Worm (Caenorhabditis elegans) whole organism, L1 larva: ENCODE measurements around the gene ekl-6.

Experiments used
- alr-1 ChIP-seq: fragments of 200-800 bp; sonication (Bioruptor generic); optimal IDR thresholded peaks from 2 replicates; lab custom pipeline; 2018; ENCODE audit warnings: borderline replicate concordance, mild to moderate bottlenecking, missing genetic modification characterization, missing compliant biosample characterization
- ama-1 ChIP-seq: fragments of 150-350 bp; optimal IDR thresholded peaks from 2 replicates; lab custom pipeline; 2014
- ceh-88 ChIP-seq: fragments of 200-800 bp; sonication (Bioruptor generic); IDR thresholded peaks from 2 replicates; pipeline ENCODE4 v1.3.6; 2022; ENCODE audit warnings: missing genetic modification characterization, missing compliant biosample characterization
- ces-1 ChIP-seq: fragments of 150-350 bp; optimal IDR thresholded peaks from 2 replicates; lab custom pipeline; 2014; ENCODE audit warnings: missing biosample characterization, missing genetic modification reagents, missing genetic modification characterization
- dpl-1 ChIP-seq, 3 experiments: fragments of 150-350 bp in 2 of 3; sonication (generic microtip) in 1 of 3; optimal IDR thresholded peaks; 2 replicates each; lab custom pipeline; 2014 to 2017; ENCODE audit warnings: missing biosample characterization in 3 of 3, missing genetic modification characterization in 3 of 3, missing genetic modification reagents in 3 of 3
- dsc-1 ChIP-seq: sonication (generic microtip); optimal IDR thresholded peaks from 2 replicates; lab custom pipeline; 2016; ENCODE audit warnings: mild to moderate bottlenecking, missing genetic modification characterization, missing compliant biosample characterization
- efl-3 ChIP-seq: fragments of 200-800 bp; sonication (Bioruptor generic); optimal IDR thresholded peaks from 2 replicates; lab custom pipeline; 2018; ENCODE audit warnings: mild to moderate bottlenecking, missing genetic modification characterization, missing compliant biosample characterization
- elt-2 ChIP-seq: sonication (generic microtip); optimal IDR thresholded peaks from 2 replicates; lab custom pipeline; 2016; ENCODE audit warnings: missing genetic modification characterization, mild to moderate bottlenecking, inconsistent platforms, missing compliant biosample characterization, missing genetic modification reagents
- ets-5 ChIP-seq: fragments of 200-800 bp; sonication (Bioruptor generic); IDR thresholded peaks from 2 replicates; pipeline ENCODE4 v1.3.6; 2022; ENCODE audit warnings: missing genetic modification characterization, missing compliant biosample characterization
- fkh-10 ChIP-seq: sonication (generic microtip); optimal IDR thresholded peaks from 2 replicates; lab custom pipeline; 2017; ENCODE audit warnings: missing biosample characterization, missing genetic modification reagents, missing genetic modification characterization
- fos-1 ChIP-seq: fragments of 150-350 bp; optimal IDR thresholded peaks from 2 replicates; lab custom pipeline; 2014; ENCODE audit warnings: missing biosample characterization, missing genetic modification characterization
- grh-1 ChIP-seq: fragments of 200-800 bp; sonication (Bioruptor generic); IDR thresholded peaks from 2 replicates; pipeline ENCODE4 v1.3.6; 2022; ENCODE audit warnings: missing genetic modification reagents, missing genetic modification characterization, missing compliant biosample characterization
- hlh-17 ChIP-seq: fragments of 200-800 bp; sonication (Bioruptor generic); optimal IDR thresholded peaks from 2 replicates; lab custom pipeline; 2018; ENCODE audit warnings: missing genetic modification characterization, mild to moderate bottlenecking, missing compliant biosample characterization, moderate library complexity, borderline replicate concordance
- hpl-2 ChIP-seq: fragments of 150-350 bp; optimal IDR thresholded peaks from 2 replicates; lab custom pipeline; 2014; ENCODE audit warnings: missing biosample characterization, missing genetic modification reagents, missing genetic modification characterization
- irx-1 ChIP-seq: sonication (generic microtip); optimal IDR thresholded peaks from 2 replicates; lab custom pipeline; 2016; ENCODE audit warnings: missing genetic modification characterization, missing compliant biosample characterization
- jun-1 ChIP-seq: fragments of 150-350 bp; optimal IDR thresholded peaks from 2 replicates; lab custom pipeline; 2014; ENCODE audit warnings: missing biosample characterization, missing genetic modification reagents, missing genetic modification characterization
- lin-14 ChIP-seq: fragments of 200-800 bp; sonication (Bioruptor generic); optimal IDR thresholded peaks from 2 replicates; lab custom pipeline; 2018; ENCODE audit warnings: mild to moderate bottlenecking, missing genetic modification characterization, moderate library complexity, missing compliant biosample characterization
- lin-39 ChIP-seq: fragments of 150-350 bp; optimal IDR thresholded peaks from 2 replicates; lab custom pipeline; 2014; ENCODE audit warnings: missing biosample characterization, missing genetic modification reagents, missing genetic modification characterization
- lir-3 ChIP-seq: sonication (generic microtip); optimal IDR thresholded peaks from 2 replicates; lab custom pipeline; 2016; ENCODE audit warnings: mild to moderate bottlenecking, missing genetic modification characterization, moderate library complexity, missing compliant biosample characterization; ENCODE audit not compliant: poor library complexity
- lsy-2 ChIP-seq, 2 experiments: fragments of 150-350 bp; optimal IDR thresholded peaks; 2 replicates each; lab custom pipeline; 2014; ENCODE audit warnings: missing biosample characterization in 2 of 2, missing genetic modification characterization in 2 of 2
- mdl-1 ChIP-seq, 2 experiments: fragments of 150-350 bp; optimal IDR thresholded peaks; 2 replicates each; lab custom pipeline; 2014 to 2017; ENCODE audit warnings: missing biosample characterization in 2 of 2, missing genetic modification characterization in 2 of 2, inconsistent platforms in 1 of 2
- nhr-11 ChIP-seq: fragments of 150-350 bp; optimal IDR thresholded peaks from 2 replicates; lab custom pipeline; 2014; ENCODE audit warnings: missing biosample characterization, missing genetic modification characterization
- nhr-12 ChIP-seq: sonication (generic microtip); optimal IDR thresholded peaks from 2 replicates; lab custom pipeline; 2017; ENCODE audit warnings: missing biosample characterization, missing genetic modification characterization
- nhr-19 ChIP-seq: fragments of 200-800 bp; sonication (Bioruptor generic); conservative IDR thresholded peaks from 2 replicates; pipeline ENCODE4 v1.3.6; 2022; ENCODE audit warnings: missing genetic modification characterization, missing compliant biosample characterization
- nhr-47 ChIP-seq: sonication (generic microtip); optimal IDR thresholded peaks from 2 replicates; lab custom pipeline; 2016; ENCODE audit warnings: mild to moderate bottlenecking, missing genetic modification characterization, moderate library complexity, missing compliant biosample characterization
- nhr-71 ChIP-seq: sonication (generic microtip); optimal IDR thresholded peaks from 2 replicates; lab custom pipeline; 2016; ENCODE audit warnings: mild to moderate bottlenecking, missing genetic modification characterization, moderate library complexity, missing compliant biosample characterization
- nhr-76 ChIP-seq: sonication (generic microtip); optimal IDR thresholded peaks from 2 replicates; lab custom pipeline; 2017; ENCODE audit warnings: missing biosample characterization, missing genetic modification characterization
- nhr-77 ChIP-seq: fragments of 150-350 bp; optimal IDR thresholded peaks from 2 replicates; lab custom pipeline; 2014; ENCODE audit warnings: missing biosample characterization, missing genetic modification characterization
- nhr-90 ChIP-seq: sonication (generic microtip); optimal IDR thresholded peaks from 2 replicates; lab custom pipeline; 2016; ENCODE audit warnings: mild to moderate bottlenecking, missing genetic modification characterization, missing compliant biosample characterization; ENCODE audit not compliant: poor library complexity
- pax-3 ChIP-seq: fragments of 200-800 bp; sonication (Bioruptor generic); optimal IDR thresholded peaks from 2 replicates; lab custom pipeline; 2018; ENCODE audit warnings: mild to moderate bottlenecking, missing genetic modification characterization, moderate library complexity, missing compliant biosample characterization
- pqm-1 ChIP-seq: sonication (generic microtip); optimal IDR thresholded peaks from 3 replicates; lab custom pipeline; 2017; ENCODE audit warnings: missing biosample characterization, missing genetic modification characterization
- rnt-1 ChIP-seq: sonication (generic microtip); optimal IDR thresholded peaks from 2 replicates; lab custom pipeline; 2016; ENCODE audit warnings: mild to moderate bottlenecking, missing genetic modification characterization, moderate library complexity, missing compliant biosample characterization
- skn-1 ChIP-seq: fragments of 150-350 bp; optimal IDR thresholded peaks from 2 replicates; lab custom pipeline; 2014; ENCODE audit warnings: missing biosample characterization, missing genetic modification characterization
- snu-23 ChIP-seq: sonication (generic microtip); optimal IDR thresholded peaks from 2 replicates; lab custom pipeline; 2016; ENCODE audit warnings: missing genetic modification characterization, missing compliant biosample characterization
- sox-4 ChIP-seq: sonication (generic microtip); optimal IDR thresholded peaks from 2 replicates; lab custom pipeline; 2016; ENCODE audit warnings: missing genetic modification characterization, missing compliant biosample characterization
- tbx-2 ChIP-seq: sonication (generic microtip); optimal IDR thresholded peaks from 2 replicates; lab custom pipeline; 2016; ENCODE audit warnings: missing genetic modification characterization, missing compliant biosample characterization
- unc-62 ChIP-seq: fragments of 150-350 bp; optimal IDR thresholded peaks from 2 replicates; lab custom pipeline; 2014; ENCODE audit warnings: missing biosample characterization, missing genetic modification reagents, missing genetic modification characterization
- unc-98 ChIP-seq: fragments of 200-800 bp; sonication (Bioruptor generic); IDR thresholded peaks from 2 replicates; pipeline ENCODE4 v1.3.6; 2022; ENCODE audit warnings: missing genetic modification characterization, missing compliant biosample characterization
- zag-1 ChIP-seq: fragments of 150-350 bp; optimal IDR thresholded peaks from 2 replicates; lab custom pipeline; 2014; ENCODE audit warnings: missing biosample characterization, missing genetic modification characterization
- zip-4 ChIP-seq: fragments of 200-800 bp; sonication (Bioruptor generic); optimal IDR thresholded peaks from 2 replicates; lab custom pipeline; 2018; ENCODE audit warnings: mild to moderate bottlenecking, missing genetic modification characterization, moderate library complexity, missing compliant biosample characterization
- ztf-4 ChIP-seq: fragments of 150-350 bp; optimal IDR thresholded peaks from 2 replicates; lab custom pipeline; 2014; ENCODE audit warnings: missing biosample characterization, missing genetic modification characterization

Gene ekl-6

ce11 chrIII:10096525-10096972 is 32.3 kb downstream of the ekl-6 start (continued):
- peak; percentile 94 for TF ChIP-seq tbx-2 (tag; lab: Kevin White, UChicago)
- TF ChIP-seq nhr-47 = peak; percentile 94
- TF ChIP-seq nhr-19 (GFP tag; lab: Robert Waterston, UW) = peak; percentile 86
- peak; percentile 97 for TF ChIP-seq nhr-71 (tag; lab: Kevin White, UChicago)
- TF ChIP-seq mdl-1 (tag; optimal IDR thresholded peaks at IDR 0.05; lab: Kevin White, UChicago) = peak; percentile 88 to 97
- TF ChIP-seq, all 84 proteins: peak for 56

- TF ChIP-seq ama-1 (lab: Kevin White, UChicago) = no peak
Observed at ce11 chrIII:10097981-10098380, 33.8 kb downstream of the ekl-6 start, which contains the start of gene spop-1. spop-1 (minus strand) TSS chrIII:10098081.

- TF ChIP-seq fos-1 (tag; lab: Kevin White, UChicago) (no peak), lir-3 (no peak), nhr-90 (tag; lab: Kevin White, UChicago) (no peak), nhr-47 (no peak), lin-14 (GFP tag; lab: Kevin White, UChicago) (no peak), sox-4 (no peak), pax-3 (no peak), ces-1 (GFP tag; lab: Kevin White, UChicago) (no peak), irx-1 (tag; lab: Kevin White, UChicago) (no peak), tbx-2 (tag; lab: Kevin White, UChicago) (no peak), snu-23 (GFP tag; lab: Kevin White, UChicago) (no peak), dsc-1 (tag; lab: Kevin White, UChicago) (no peak), alr-1 (no peak), hlh-17 (no peak), zag-1 (tag; lab: Kevin White, UChicago) (no peak), lsy-2 (tag; optimal IDR thresholded peaks at IDR 0.05; lab: Kevin White, UChicago) (no peak), rnt-1 (tag; lab: Kevin White, UChicago) (no peak), ceh-88 (GFP tag; lab: Robert Waterston, UW) (no peak)
Observed at ce11 chrIII:10101352-10101751, 37.1 kb downstream of the ekl-6 start, which contains the start of gene kel-10. kel-10 (minus strand) TSS chrIII:10101452.

- TF ChIP-seq ets-5 = no peak
- no peak for TF ChIP-seq lin-39
- TF ChIP-seq nhr-76 (tag; lab: Kevin White, UChicago) = no peak
- no peak for TF ChIP-seq nhr-11 (tag; lab: Kevin White, UChicago)
- TF ChIP-seq nhr-12 = no peak
- TF ChIP-seq hpl-2 (GFP tag; lab: Kevin White, UChicago) = no peak
- no peak for TF ChIP-seq pax-3
- TF ChIP-seq skn-1 (tag; lab: Kevin White, UChicago) = no peak
- no peak for TF ChIP-seq fkh-10 (GFP tag; lab: Kevin White, UChicago)
Observed at ce11 chrIII:10106390-10106789, 42.2 kb downstream of the ekl-6 start, which contains the start of gene srt-55. srt-55 (minus strand) TSS chrIII:10106490.

- TF ChIP-seq jun-1 (tag; lab: Kevin White, UChicago) = no peak
Observed at ce11 chrIII:10108995-10109394, 44.8 kb downstream of the ekl-6 start, which contains the start of gene T16H12.9. T16H12.9 (plus strand) TSS chrIII:10109295.

ce11 chrIII:10112958-10113357 is 48.8 kb downstream of the ekl-6 start, which contains the start of gene vps-29:
vps-29 (minus strand) TSS chrIII:10113058.
- TF ChIP-seq grh-1 (GFP tag; lab: Robert Waterston, UW) (no peak), hlh-17 (no peak), pqm-1 (tag; lab: Kevin White, UChicago) (no peak), efl-3 (GFP tag; lab: Kevin White, UChicago) (no peak), elt-2 (tag; lab: Kevin White, UChicago) (no peak), ztf-4 (tag; lab: Kevin White, UChicago) (no peak), jun-1 (tag; lab: Kevin White, UChicago) (no peak), zip-4 (GFP tag; lab: Kevin White, UChicago) (no peak), pax-3 (no peak), hpl-2 (GFP tag; lab: Kevin White, UChicago) (no peak), dpl-1 (GFP tag; optimal IDR thresholded peaks at IDR 0.05; lab: Kevin White, UChicago) (no peak), nhr-77 (no peak), unc-62 (GFP tag; lab: Kevin White, UChicago) (no peak), unc-98 (GFP tag; lab: Robert Waterston, UW) (no peak)
